Worm (Caenorhabditis elegans) whole organism, L2 larva: Measurements from ENCODE around the gene ZC374.2.

ENCODE experiments used
- C34F6.9 ChIP-seq: fragments of 150-350 bp; optimal IDR thresholded peaks from 2 replicates; lab custom pipeline; 2014; ENCODE audit warnings: missing biosample characterization, missing genetic modification characterization
- F13H6.1 ChIP-seq: sonication (generic microtip); optimal IDR thresholded peaks from 2 replicates; lab custom pipeline; 2016; ENCODE audit warnings: missing genetic modification characterization, missing compliant biosample characterization
- R02D3.7 ChIP-seq: fragments of 150-350 bp; optimal IDR thresholded peaks from 2 replicates; lab custom pipeline; 2014; ENCODE audit warnings: missing biosample characterization, missing genetic modification characterization
- Y55F3AM.14 ChIP-seq: fragments of 200-800 bp; sonication (Bioruptor generic); optimal IDR thresholded peaks from 2 replicates; lab custom pipeline; 2018; ENCODE audit warnings: mild to moderate bottlenecking, missing genetic modification characterization, missing compliant biosample characterization
- ZK546.5 ChIP-seq: sonication (generic microtip); optimal IDR thresholded peaks from 2 replicates; lab custom pipeline; 2017; ENCODE audit warnings: missing biosample characterization, missing genetic modification characterization
- alr-1 ChIP-seq: fragments of 150-350 bp; optimal IDR thresholded peaks from 2 replicates; lab custom pipeline; 2014; ENCODE audit warnings: missing biosample characterization, missing genetic modification characterization
- aly-2 ChIP-seq: fragments of 150-350 bp; optimal IDR thresholded peaks from 2 replicates; lab custom pipeline; 2014; ENCODE audit warnings: missing biosample characterization, missing genetic modification characterization
- ama-1 ChIP-seq: fragments of 150-350 bp; optimal IDR thresholded peaks from 2 replicates; lab custom pipeline; 2018; ENCODE audit warnings: inconsistent platforms
- blmp-1 ChIP-seq: sonication (generic microtip); optimal IDR thresholded peaks from 2 replicates; lab custom pipeline; 2017; ENCODE audit warnings: missing genetic modification characterization, mild to moderate bottlenecking, missing compliant biosample characterization, antibody characterized with exemption, moderate library complexity; ENCODE audit not compliant: insufficient read depth
- ceh-82 ChIP-seq: fragments of 150-350 bp; optimal IDR thresholded peaks from 2 replicates; lab custom pipeline; 2014; ENCODE audit warnings: missing biosample characterization, missing genetic modification characterization
- crh-2 ChIP-seq: sonication (generic microtip); optimal IDR thresholded peaks from 2 replicates; lab custom pipeline; 2017; ENCODE audit warnings: missing biosample characterization, missing genetic modification characterization
- elt-1 ChIP-seq: fragments of 150-350 bp; optimal IDR thresholded peaks from 2 replicates; lab custom pipeline; 2014; ENCODE audit warnings: missing biosample characterization, missing genetic modification characterization
- elt-3 ChIP-seq: sonication (generic microtip); optimal IDR thresholded peaks from 2 replicates; lab custom pipeline; 2017; ENCODE audit warnings: missing biosample characterization, missing genetic modification characterization
- fos-1 ChIP-seq: fragments of 150-350 bp; optimal IDR thresholded peaks from 2 replicates; lab custom pipeline; 2014; ENCODE audit warnings: missing biosample characterization, missing genetic modification characterization
- gmeb-1 ChIP-seq: fragments of 150-350 bp; optimal IDR thresholded peaks from 2 replicates; lab custom pipeline; 2014; ENCODE audit warnings: missing biosample characterization, missing genetic modification characterization
- lsy-2 ChIP-seq, 2 experiments: fragments of 150-350 bp in 1 of 2; sonication (generic microtip) in 1 of 2; optimal IDR thresholded peaks; 2 replicates each; lab custom pipeline; 2014 to 2017; ENCODE audit warnings: missing biosample characterization in 2 of 2, missing genetic modification characterization in 2 of 2
- mab-5 ChIP-seq: fragments of 150-350 bp; optimal IDR thresholded peaks from 2 replicates; lab custom pipeline; 2014; ENCODE audit warnings: missing biosample characterization, missing genetic modification characterization
- mbf-1 ChIP-seq: sonication (generic microtip); optimal IDR thresholded peaks from 2 replicates; lab custom pipeline; 2017; ENCODE audit warnings: missing biosample characterization, missing genetic modification characterization
- mdl-1 ChIP-seq, 2 experiments: fragments of 150-350 bp in 1 of 2; sonication (generic microtip) in 1 of 2; optimal IDR thresholded peaks; 2 replicates each; lab custom pipeline; 2017; ENCODE audit warnings: missing biosample characterization in 2 of 2, missing genetic modification characterization in 2 of 2
- nhr-11 ChIP-seq: fragments of 150-350 bp; optimal IDR thresholded peaks from 2 replicates; lab custom pipeline; 2014; ENCODE audit warnings: missing biosample characterization, missing genetic modification characterization
- nhr-129 ChIP-seq: fragments of 150-350 bp; optimal IDR thresholded peaks from 2 replicates; lab custom pipeline; 2014; ENCODE audit warnings: missing biosample characterization, missing genetic modification characterization
- nhr-21 ChIP-seq: fragments of 150-350 bp; optimal IDR thresholded peaks from 2 replicates; lab custom pipeline; 2014; ENCODE audit warnings: missing biosample characterization, missing genetic modification characterization
- nhr-237 ChIP-seq: fragments of 150-350 bp; optimal IDR thresholded peaks from 2 replicates; lab custom pipeline; 2014; ENCODE audit warnings: missing biosample characterization, missing genetic modification characterization
- nhr-25 ChIP-seq: fragments of 150-350 bp; sonication (generic microtip); optimal IDR thresholded peaks from 3 replicates; lab custom pipeline; 2014; ENCODE audit warnings: missing biosample characterization, missing genetic modification characterization
- nhr-77 ChIP-seq: fragments of 150-350 bp; optimal IDR thresholded peaks from 2 replicates; lab custom pipeline; 2014; ENCODE audit warnings: missing biosample characterization, missing genetic modification characterization
- peb-1 ChIP-seq: fragments of 150-350 bp; optimal IDR thresholded peaks from 2 replicates; lab custom pipeline; 2014; ENCODE audit warnings: missing biosample characterization, missing genetic modification characterization
- sem-4 ChIP-seq: fragments of 150-350 bp; optimal IDR thresholded peaks from 2 replicates; lab custom pipeline; 2014; ENCODE audit warnings: missing biosample characterization, missing genetic modification reagents, missing genetic modification characterization
- skn-1 ChIP-seq: sonication (generic microtip); optimal IDR thresholded peaks from 2 replicates; lab custom pipeline; 2017; ENCODE audit warnings: missing biosample characterization, missing genetic modification characterization
- sma-3 ChIP-seq: sonication (generic microtip); optimal IDR thresholded peaks from 2 replicates; lab custom pipeline; 2016; ENCODE audit warnings: missing genetic modification reagents, missing genetic modification characterization, missing compliant biosample characterization
- sma-9 ChIP-seq, 2 experiments: fragments of 150-350 bp in 1 of 2; sonication (generic microtip) in 1 of 2; optimal IDR thresholded peaks; 2 replicates each; lab custom pipeline; 2014 to 2016; ENCODE audit warnings: missing genetic modification characterization in 2 of 2, mild to moderate bottlenecking in 1 of 2, missing biosample characterization in 1 of 2, missing compliant biosample characterization in 1 of 2, missing genetic modification reagents in 1 of 2, moderate library complexity in 1 of 2
- snpc-4 ChIP-seq: fragments of 150-350 bp; optimal IDR thresholded peaks from 2 replicates; lab custom pipeline; 2014; ENCODE audit warnings: missing biosample characterization, missing genetic modification characterization
- unc-39 ChIP-seq: fragments of 150-350 bp; optimal IDR thresholded peaks from 2 replicates; lab custom pipeline; 2014; ENCODE audit warnings: missing biosample characterization, missing genetic modification characterization
- unc-62 ChIP-seq: fragments of 150-350 bp; optimal IDR thresholded peaks from 2 replicates; lab custom pipeline; 2014; ENCODE audit warnings: missing biosample characterization, missing genetic modification reagents, missing genetic modification characterization
- zag-1 ChIP-seq: fragments of 150-350 bp; optimal IDR thresholded peaks from 2 replicates; lab custom pipeline; 2014; ENCODE audit warnings: missing biosample characterization, missing genetic modification characterization
- ztf-1 ChIP-seq: fragments of 200-800 bp; sonication (Bioruptor generic); conservative IDR thresholded peaks from 2 replicates; pipeline ENCODE4 v1.3.6; 2022; ENCODE audit warnings: missing genetic modification characterization, missing compliant biosample characterization
- ztf-11 ChIP-seq: sonication (generic microtip); optimal IDR thresholded peaks from 2 replicates; lab custom pipeline; 2017; ENCODE audit warnings: missing biosample characterization, missing genetic modification characterization

The ZC374.2 gene

DNA sequence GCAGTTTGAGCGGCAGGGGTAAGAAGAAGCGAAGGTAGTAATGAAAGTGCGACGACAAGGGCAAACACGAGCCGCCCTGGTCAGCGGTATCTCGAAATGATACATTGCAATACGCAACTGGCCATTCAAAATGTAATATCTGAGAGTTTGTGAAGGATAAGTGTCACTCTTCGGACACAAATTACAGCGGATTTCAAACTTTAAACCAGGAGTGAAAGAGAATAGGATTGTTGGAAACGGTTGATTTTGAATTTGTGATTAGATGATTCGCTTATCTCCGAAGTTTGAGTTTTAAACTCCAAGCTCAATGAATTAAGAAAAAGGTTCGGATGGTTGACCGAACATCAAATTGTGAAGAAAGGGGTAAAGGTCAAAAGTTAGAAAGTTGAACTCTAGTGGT lies at the start of gene ZC374.2:
ZC374.2 (minus strand) TSS at position 101 of the 400 bp plus-strand sequence.
- TF ChIP-seq elt-1 (tag; lab: Kevin White, UChicago) (no peak), unc-62 (GFP tag; lab: Kevin White, UChicago) (no peak), nhr-77 (tag; lab: Kevin White, UChicago) (no peak), ztf-11 (tag; lab: Kevin White, UChicago) (no peak), nhr-11 (tag; lab: Kevin White, UChicago) (no peak), sma-9 (GFP tag; optimal IDR thresholded peaks at IDR 0.05; lab: Kevin White, UChicago) (no peak), sma-9 (tag; optimal IDR thresholded peaks at IDR 0.05; lab: Kevin White, UChicago) (no peak), sma-3 (GFP tag; lab: Kevin White, UChicago) (no peak), elt-3 (tag; lab: Kevin White, UChicago) (no peak), Y55F3AM.14 (no peak), mbf-1 (tag; lab: Kevin White, UChicago) (no peak), ama-1 (no peak), sem-4 (tag; lab: Kevin White, UChicago) (no peak), nhr-21 (tag; lab: Kevin White, UChicago) (no peak), lsy-2 (tag; optimal IDR thresholded peaks at IDR 0.05; lab: Kevin White, UChicago) (no peak)

DNA sequence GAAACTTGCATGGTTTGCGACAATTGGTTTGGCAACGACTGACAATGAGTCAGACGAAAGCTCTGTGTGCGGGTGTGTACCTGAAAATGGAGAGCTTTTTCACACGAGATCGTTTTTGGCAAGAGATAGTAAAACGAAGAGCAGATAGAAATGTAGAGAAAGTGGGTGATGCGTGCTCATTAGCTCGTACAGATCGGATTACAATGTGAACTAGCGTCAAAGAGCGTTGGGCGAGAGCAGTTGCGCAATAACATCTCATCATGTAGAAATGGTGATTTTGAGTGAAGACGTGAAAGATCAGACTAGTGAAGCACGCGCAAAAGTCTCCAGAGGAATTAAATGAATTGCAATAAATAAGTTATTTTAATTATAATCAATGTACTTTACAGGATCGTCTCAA lies 47.9 kb upstream of the ZC374.2 start, which contains the start of gene flp-2:
flp-2 (minus strand) TSS at position 101 of the 400 bp plus-strand sequence.
- TF ChIP-seq nhr-237 (no peak), lsy-2 (tag; optimal IDR thresholded peaks at IDR 0.05; lab: Kevin White, UChicago) (no peak), Y55F3AM.14 (no peak), fos-1 (tag; lab: Kevin White, UChicago) (no peak), mdl-1 (tag; optimal IDR thresholded peaks at IDR 0.05; lab: Kevin White, UChicago) (no peak), nhr-25 (tag; lab: Kevin White, UChicago) (no peak), gmeb-1 (tag; lab: Kevin White, UChicago) (no peak), ztf-1 (GFP tag; lab: Robert Waterston, UW) (no peak), R02D3.7 (no peak), mab-5 (tag; lab: Kevin White, UChicago) (no peak), crh-2 (tag; lab: Kevin White, UChicago) (no peak), alr-1 (tag; lab: Kevin White, UChicago) (no peak), nhr-21 (tag; lab: Kevin White, UChicago) (no peak), blmp-1 (tag; lab: Kevin White, UChicago) (no peak), skn-1 (tag; lab: Kevin White, UChicago) (no peak), snpc-4 (tag; lab: Kevin White, UChicago) (no peak), F13H6.1 (no peak)

DNA sequence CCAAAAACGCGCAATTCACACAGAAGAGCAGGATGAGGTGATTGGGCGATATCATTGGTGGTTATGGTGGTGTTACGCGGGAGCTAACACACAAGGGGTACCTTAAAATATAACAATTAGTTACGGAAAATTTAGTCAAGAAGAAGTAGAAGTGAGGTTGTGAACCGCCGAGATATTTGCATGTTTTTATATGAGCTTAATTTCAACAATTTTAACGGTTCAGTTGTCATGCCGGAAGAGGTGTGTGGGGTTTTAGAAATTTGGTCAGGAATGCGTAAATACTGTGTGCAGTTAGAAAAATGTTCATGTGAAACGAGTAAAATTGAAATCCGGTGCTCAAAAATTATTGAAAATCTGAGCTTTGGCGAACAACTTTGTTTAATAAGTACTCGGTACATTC lies 45.6 kb upstream of the ZC374.2 start, which contains the start of gene flp-3:
flp-3 (minus strand) TSS at position 101 of the 400 bp plus-strand sequence.
- no peak for TF ChIP-seq snpc-4 (tag; lab: Kevin White, UChicago)
- no peak for TF ChIP-seq mdl-1 (tag; optimal IDR thresholded peaks at IDR 0.05; lab: Kevin White, UChicago)
- no peak for TF ChIP-seq nhr-237
- TF ChIP-seq nhr-11 (tag; lab: Kevin White, UChicago): no peak
- no peak for TF ChIP-seq nhr-21 (tag; lab: Kevin White, UChicago)
- no peak for TF ChIP-seq zag-1 (tag; lab: Kevin White, UChicago)
- TF ChIP-seq nhr-129: no peak
- no peak for TF ChIP-seq peb-1 (tag; lab: Kevin White, UChicago)
- no peak for TF ChIP-seq alr-1 (tag; lab: Kevin White, UChicago)
- TF ChIP-seq ceh-82 (tag; lab: Kevin White, UChicago): no peak
- no peak for TF ChIP-seq nhr-25 (tag; lab: Kevin White, UChicago)
- no peak for TF ChIP-seq C34F6.9 (tag; lab: Kevin White, UChicago)
- no peak for TF ChIP-seq elt-3 (tag; lab: Kevin White, UChicago)
- TF ChIP-seq unc-62 (GFP tag; lab: Kevin White, UChicago): no peak
- no peak for TF ChIP-seq lsy-2 (tag; optimal IDR thresholded peaks at IDR 0.05; lab: Kevin White, UChicago)
- TF ChIP-seq F13H6.1: no peak
- TF ChIP-seq ZK546.5: no peak
- TF ChIP-seq, all 48 proteins: peak for 0

DNA sequence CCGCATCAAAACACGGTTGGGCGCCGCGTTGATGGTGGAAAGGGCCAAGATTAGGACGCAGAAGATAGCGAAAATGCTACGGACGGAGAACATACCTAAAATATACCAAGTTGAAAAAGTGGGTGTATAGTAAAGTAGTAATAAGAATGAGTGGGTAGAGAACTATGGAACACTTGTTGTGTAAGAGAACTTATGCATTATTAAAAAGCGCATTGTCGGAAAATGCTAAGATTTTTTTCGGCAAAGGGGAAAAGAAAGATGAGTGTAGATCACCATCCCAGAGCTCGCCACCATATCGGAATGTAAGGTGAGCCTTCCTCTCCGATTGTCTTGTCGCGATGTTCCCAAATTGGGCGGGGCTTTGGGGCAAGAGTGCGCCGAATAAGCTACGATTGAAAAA lies 40.6 kb upstream of the ZC374.2 start, which contains the start of gene flp-28:
flp-28 (minus strand) TSS at position 101 of the 400 bp plus-strand sequence.
- no peak for TF ChIP-seq elt-1 (tag; lab: Kevin White, UChicago)
- no peak for TF ChIP-seq fos-1 (tag; lab: Kevin White, UChicago)
- no peak for TF ChIP-seq aly-2 (tag; lab: Kevin White, UChicago)
- no peak for TF ChIP-seq unc-39 (tag; lab: Kevin White, UChicago)
- no peak for TF ChIP-seq sma-3 (GFP tag; lab: Kevin White, UChicago)
- TF ChIP-seq nhr-11 (tag; lab: Kevin White, UChicago): no peak
- no peak for TF ChIP-seq nhr-237
- TF ChIP-seq ceh-82 (tag; lab: Kevin White, UChicago): no peak
- TF ChIP-seq lsy-2 (tag; optimal IDR thresholded peaks at IDR 0.05; lab: Kevin White, UChicago): no peak
- no peak for TF ChIP-seq nhr-25 (tag; lab: Kevin White, UChicago)
- no peak for TF ChIP-seq mab-5 (tag; lab: Kevin White, UChicago)
